Worm (Caenorhabditis elegans) whole organism, midembryonic: Measurements from ENCODE around the gene ZC239.13.

Experiments
- cog-1 ChIP-seq: sonication (generic microtip); optimal IDR thresholded peaks from 2 replicates; lab custom pipeline; 2016; ENCODE audit warnings: missing genetic modification characterization, missing compliant biosample characterization
- klf-2 ChIP-seq: fragments of 200-800 bp; sonication (Bioruptor generic); conservative IDR thresholded peaks from 2 replicates; pipeline ENCODE4 v1.3.6; 2022; ENCODE audit warnings: missing genetic modification reagents, missing genetic modification characterization, missing compliant biosample characterization
- tab-1 ChIP-seq: fragments of 200-800 bp; sonication (Bioruptor generic); IDR thresholded peaks from 2 replicates; pipeline ENCODE4 v1.3.6; 2022; ENCODE audit warnings: missing genetic modification characterization, missing compliant biosample characterization

- TF ChIP-seq klf-2 (GFP tag; lab: Robert Waterston, UW) (no peak), tab-1 (GFP tag; lab: Robert Waterston, UW) (no peak), cog-1 (tag; lab: Kevin White, UChicago) (no peak)
These were observed 7.8 kb upstream of the ZC239.13 start, which contains the start of gene srh-297 for ce11 chrII:3230422-3230821.
